Fruit fly (Drosophila melanogaster) whole organism, embryonic: Measurements from ENCODE around the gene CG16972.
A peak's percentile ranks its signal among the peaks of the same experiment; 100 is the strongest.

Experiments
- CG10462 ChIP-seq: fragments of 200-800 bp; sonication (Bioruptor generic); optimal IDR thresholded peaks from 2 replicates; lab custom pipeline; 2016; ENCODE audit warnings: missing biosample characterization, missing genetic modification characterization
- CG10543 ChIP-seq: fragments of 200-800 bp; sonication (Bioruptor generic); optimal IDR thresholded peaks from 3 replicates; lab custom pipeline; 2017; ENCODE audit warnings: missing biosample characterization, mild to moderate bottlenecking, missing genetic modification characterization, moderate library complexity
- CG10979 ChIP-seq: fragments of 200-800 bp; sonication (Bioruptor generic); optimal IDR thresholded peaks from 2 replicates; lab custom pipeline; 2018; ENCODE audit warnings: missing biosample characterization, mild to moderate bottlenecking, missing genetic modification characterization, moderate library complexity
- CG12391 ChIP-seq: fragments of 200-800 bp; sonication (Bioruptor generic); optimal IDR thresholded peaks from 3 replicates; lab custom pipeline; 2018; ENCODE audit warnings: missing biosample characterization, mild to moderate bottlenecking, missing genetic modification characterization, moderate library complexity
- CG14710 ChIP-seq: fragments of 200-800 bp; sonication (Bioruptor generic); optimal IDR thresholded peaks from 3 replicates; lab custom pipeline; 2019; ENCODE audit warnings: missing biosample characterization, mild to moderate bottlenecking, missing genetic modification characterization, moderate library complexity
- CG15073 ChIP-seq: fragments of 200-800 bp; sonication (Bioruptor generic); optimal IDR thresholded peaks from 2 replicates; lab custom pipeline; 2016; ENCODE audit warnings: missing biosample characterization, missing genetic modification characterization
- CG1603 ChIP-seq: fragments of 200-800 bp; sonication (Bioruptor generic); optimal IDR thresholded peaks from 2 replicates; lab custom pipeline; 2019; ENCODE audit warnings: missing biosample characterization, mild to moderate bottlenecking, missing genetic modification characterization, moderate library complexity
- CG1832 ChIP-seq: fragments of 200-800 bp; sonication (Bioruptor generic); optimal IDR thresholded peaks from 2 replicates; lab custom pipeline; 2017; ENCODE audit warnings: missing biosample characterization, mild to moderate bottlenecking, missing genetic modification characterization, inconsistent platforms
- CG2199 ChIP-seq: fragments of 200-800 bp; sonication (Bioruptor generic); IDR thresholded peaks from 3 replicates; pipeline ENCODE4 v1.3.6; 2022; ENCODE audit warnings: missing biosample characterization, missing genetic modification characterization
- CG2875 ChIP-seq: fragments of 200-800 bp; sonication (Bioruptor generic); optimal IDR thresholded peaks from 2 replicates; lab custom pipeline; 2017; ENCODE audit warnings: missing biosample characterization, mild to moderate bottlenecking, missing genetic modification characterization, missing genetic modification reagents
- CG30403 ChIP-seq: fragments of 200-800 bp; sonication (Bioruptor generic); optimal IDR thresholded peaks from 3 replicates; lab custom pipeline; 2016; ENCODE audit warnings: missing biosample characterization, missing genetic modification characterization
- CG3163 ChIP-seq: fragments of 200-800 bp; sonication (Bioruptor generic); optimal IDR thresholded peaks from 3 replicates; lab custom pipeline; 2016; ENCODE audit warnings: missing biosample characterization, missing genetic modification characterization
- CG32532 ChIP-seq: fragments of 200-800 bp; sonication (Bioruptor generic); IDR thresholded peaks from 2 replicates; pipeline ENCODE4 v1.3.6; 2022; ENCODE audit warnings: missing biosample characterization, missing genetic modification characterization
- CG34422 ChIP-seq: fragments of 200-800 bp; sonication (Bioruptor generic); IDR thresholded peaks from 3 replicates; pipeline ENCODE4 v1.3.6; 2022; ENCODE audit warnings: missing biosample characterization, missing genetic modification characterization
- CG4282 ChIP-seq: fragments of 200-800 bp; sonication (Bioruptor generic); optimal IDR thresholded peaks from 2 replicates; lab custom pipeline; 2016; ENCODE audit warnings: missing biosample characterization, missing genetic modification characterization
- CG4404 ChIP-seq: fragments of 200-800 bp; sonication (Bioruptor generic); IDR thresholded peaks from 2 replicates; pipeline ENCODE4 v1.3.6; 2022; ENCODE audit warnings: missing biosample characterization, missing genetic modification characterization
- CG4707 ChIP-seq: fragments of 200-800 bp; sonication (Bioruptor generic); optimal IDR thresholded peaks from 2 replicates; lab custom pipeline; 2018; ENCODE audit warnings: missing biosample characterization, mild to moderate bottlenecking, missing genetic modification characterization, moderate library complexity
- CG6254 ChIP-seq: fragments of 200-800 bp; sonication (Bioruptor generic); optimal IDR thresholded peaks from 3 replicates; lab custom pipeline; 2017; ENCODE audit warnings: mild to moderate bottlenecking, missing biosample characterization, missing genetic modification reagents, missing genetic modification characterization
- CG6272 ChIP-seq: fragments of 200-800 bp; sonication (Bioruptor generic); IDR thresholded peaks from 2 replicates; pipeline ENCODE4 v1.3.6; 2022; ENCODE audit warnings: missing biosample characterization, missing genetic modification characterization
- CG7839 ChIP-seq: fragments of 200-800 bp; sonication (Bioruptor generic); optimal IDR thresholded peaks from 3 replicates; lab custom pipeline; 2018; ENCODE audit warnings: missing biosample characterization, mild to moderate bottlenecking, missing genetic modification characterization, moderate library complexity
- CG7928 ChIP-seq: fragments of 200-800 bp; sonication (Bioruptor generic); optimal IDR thresholded peaks from 2 replicates; lab custom pipeline; 2017; ENCODE audit warnings: missing biosample characterization, mild to moderate bottlenecking, missing genetic modification characterization
- CHES-1-like ChIP-seq: fragments of 200-800 bp; sonication (Bioruptor generic); optimal IDR thresholded peaks from 2 replicates; lab custom pipeline; 2016; ENCODE audit warnings: missing biosample characterization, missing genetic modification characterization
- E2f1 ChIP-seq: fragments of 200-800 bp; sonication (Bioruptor generic); IDR thresholded peaks from 2 replicates; pipeline ENCODE4 v1.3.6; 2022; ENCODE audit warnings: missing biosample characterization, missing genetic modification characterization
- Fer2 ChIP-seq: fragments of 200-800 bp; sonication (Bioruptor generic); optimal IDR thresholded peaks from 2 replicates; lab custom pipeline; 2018; ENCODE audit warnings: missing biosample characterization, mild to moderate bottlenecking, missing genetic modification characterization, moderate library complexity
- HHEX ChIP-seq: fragments of 200-800 bp; sonication (Bioruptor generic); optimal IDR thresholded peaks from 3 replicates; lab custom pipeline; 2017; ENCODE audit warnings: missing biosample characterization, mild to moderate bottlenecking, missing genetic modification characterization, missing genetic modification reagents
- HmgD ChIP-seq: fragments of 200-800 bp; sonication (Bioruptor generic); optimal IDR thresholded peaks from 3 replicates; lab custom pipeline; 2016; ENCODE audit warnings: missing biosample characterization, missing genetic modification characterization
- Mad ChIP-seq: fragments of 200-800 bp; sonication (Bioruptor generic); optimal IDR thresholded peaks from 2 replicates; lab custom pipeline; 2016; ENCODE audit warnings: missing biosample characterization, missing genetic modification characterization
- Mrtf ChIP-seq: fragments of 200-800 bp; sonication (Bioruptor generic); IDR thresholded peaks from 3 replicates; pipeline ENCODE4 v1.3.6; 2022; ENCODE audit warnings: missing biosample characterization, missing genetic modification characterization
- NK7.1 ChIP-seq: fragments of 200-800 bp; sonication (Bioruptor generic); optimal IDR thresholded peaks from 3 replicates; lab custom pipeline; 2016; ENCODE audit warnings: missing biosample characterization, missing genetic modification characterization
- Oli ChIP-seq: fragments of 200-800 bp; sonication (Bioruptor generic); optimal IDR thresholded peaks from 2 replicates; lab custom pipeline; 2018; ENCODE audit warnings: missing biosample characterization, mild to moderate bottlenecking, missing genetic modification characterization, moderate library complexity
- Optix ChIP-seq: fragments of 200-800 bp; sonication (Bioruptor generic); IDR thresholded peaks from 3 replicates; pipeline ENCODE4 v1.3.6; 2022; ENCODE audit warnings: missing biosample characterization, missing genetic modification characterization
- Rx ChIP-seq: fragments of 200-800 bp; sonication (Bioruptor generic); IDR thresholded peaks from 2 replicates; pipeline ENCODE4 v1.3.6; 2022; ENCODE audit warnings: missing biosample characterization, missing genetic modification characterization
- TFAM ChIP-seq: fragments of 200-800 bp; sonication (Bioruptor generic); optimal IDR thresholded peaks from 2 replicates; lab custom pipeline; 2017; ENCODE audit warnings: missing biosample characterization, missing genetic modification characterization, inconsistent platforms
- Trl ChIP-seq, 3 experiments: fragments of >200 bp in 2 of 3; fragments of 200-800 bp in 1 of 3; sonication (Bioruptor generic) in 1 of 3; optimal IDR thresholded peaks; 2 replicates in 1 of 3; 3 replicates in 2 of 3; lab custom pipeline; 2016 to 2017; ENCODE audit warnings: missing biosample characterization in 1 of 3, missing genetic modification characterization in 1 of 3
- az2 ChIP-seq: fragments of 200-800 bp; sonication (Bioruptor generic); optimal IDR thresholded peaks from 3 replicates; lab custom pipeline; 2016; ENCODE audit warnings: missing biosample characterization, missing genetic modification characterization
- bsh ChIP-seq, 2 experiments: fragments of 200-800 bp; sonication (Bioruptor generic); optimal IDR thresholded peaks; 2 replicates each; lab custom pipeline; 2017 to 2018; ENCODE audit warnings: mild to moderate bottlenecking in 2 of 2, missing biosample characterization in 2 of 2, missing genetic modification characterization in 2 of 2, moderate library complexity in 1 of 2
- caup ChIP-seq: fragments of 200-800 bp; sonication (Bioruptor generic); optimal IDR thresholded peaks from 3 replicates; lab custom pipeline; 2017; ENCODE audit warnings: missing biosample characterization, mild to moderate bottlenecking, missing genetic modification characterization, moderate library complexity; ENCODE audit not compliant: severe bottlenecking
- croc ChIP-seq: fragments of 200-800 bp; sonication (Bioruptor generic); conservative IDR thresholded peaks from 3 replicates; pipeline ENCODE4 v1.3.6; 2022; ENCODE audit warnings: missing biosample characterization, missing genetic modification characterization
- gt ChIP-seq: fragments of 200-800 bp; sonication (Bioruptor generic); IDR thresholded peaks from 2 replicates; pipeline ENCODE4 v1.3.6; 2022; ENCODE audit warnings: missing biosample characterization, missing genetic modification characterization
- ham ChIP-seq: fragments of 200-800 bp; sonication (Bioruptor generic); IDR thresholded peaks from 2 replicates; pipeline ENCODE4 v1.3.6; 2022; ENCODE audit warnings: missing biosample characterization, missing genetic modification characterization
- jigr1 ChIP-seq: fragments of 200-800 bp; sonication (Bioruptor generic); IDR thresholded peaks from 3 replicates; pipeline ENCODE4 v1.3.6; 2022; ENCODE audit warnings: missing biosample characterization, missing genetic modification characterization
- kah ChIP-seq: fragments of 200-800 bp; sonication (Bioruptor generic); optimal IDR thresholded peaks from 2 replicates; lab custom pipeline; 2018; ENCODE audit warnings: missing biosample characterization, mild to moderate bottlenecking, missing genetic modification characterization
- nom ChIP-seq: fragments of 200-800 bp; sonication (Bioruptor generic); optimal IDR thresholded peaks from 2 replicates; lab custom pipeline; 2017; ENCODE audit warnings: missing biosample characterization, missing genetic modification characterization, mild to moderate bottlenecking, moderate library complexity, missing genetic modification reagents
- otp ChIP-seq: fragments of 200-800 bp; sonication (Bioruptor generic); IDR thresholded peaks from 3 replicates; pipeline ENCODE4, ENCODE4 v1.3.6; 2022; ENCODE audit warnings: missing biosample characterization, missing genetic modification characterization
- pnt ChIP-seq: fragments of 200-800 bp; sonication (Bioruptor generic); optimal IDR thresholded peaks from 3 replicates; lab custom pipeline; 2016; ENCODE audit warnings: missing biosample characterization, missing genetic modification characterization
- sens ChIP-seq: fragments of 200-800 bp; sonication (Bioruptor generic); peaks from one replicate; lab custom pipeline; 2016; ENCODE audit warnings: missing biosample characterization, missing genetic modification characterization
- sna ChIP-seq: fragments of 200-800 bp; sonication (Bioruptor generic); IDR thresholded peaks from 2 replicates; pipeline ENCODE4 v1.3.6; 2022; ENCODE audit warnings: missing biosample characterization, missing genetic modification characterization; ENCODE audit not compliant: partially characterized antibody
- tgo ChIP-seq: fragments of 200-800 bp; sonication (Bioruptor generic); IDR thresholded peaks from 3 replicates; pipeline ENCODE4 v1.3.6; 2022; ENCODE audit warnings: missing biosample characterization, missing genetic modification characterization

The CG16972 gene

dm6 chr2L:13164994-13165801 is 37.9 kb downstream of the CG16972 start, which contains the start of gene Sirt1:
TSS of gene Sirt1 (plus strand) at chr2L:13165564.
- no peak for TF ChIP-seq CG4707
- TF ChIP-seq CG30403, result peak; percentile 96
- TF ChIP-seq CG10979, result peak; percentile 87
- TF ChIP-seq CG15073 (GFP tag; lab: Kevin White, UChicago), result peak; percentile 44
- peak; percentile 91 for TF ChIP-seq Oli
- TF ChIP-seq croc, result peak; percentile 75
- TF ChIP-seq CG1603 (tag; lab: Kevin White, UChicago), result no peak
- peak; percentile 79 for TF ChIP-seq E2f1 (GFP tag; lab: Robert Waterston, UW)
- peak; percentile 91 for TF ChIP-seq sens (GFP tag; lab: Kevin White, UChicago)
- TF ChIP-seq CG2199 (GFP tag; lab: Robert Waterston, UW), result no peak
- peak; percentile 46 for TF ChIP-seq Mad
- TF ChIP-seq CG6272, result peak; percentile 63
- no peak for TF ChIP-seq Trl (optimal IDR thresholded peaks at IDR 0.05; lab: Kevin White, UChicago)
- peak; percentile 14 for TF ChIP-seq Trl (GFP tag; optimal IDR thresholded peaks at IDR 0.05; lab: Kevin White, UChicago)
- TF ChIP-seq Rx (GFP tag; lab: Robert Waterston, UW), result peak; percentile 24; the same call in 1 of the 2 replicates
- peak; percentile 84 for TF ChIP-seq tgo (GFP tag; lab: Robert Waterston, UW)
- no peak for TF ChIP-seq ham (GFP tag; lab: Robert Waterston, UW)
- peak; percentile 70; the same call in 1 of the 3 replicates for TF ChIP-seq jigr1 (GFP tag; lab: Robert Waterston, UW)
- peak; percentile 64 for TF ChIP-seq CG2875 (GFP tag; lab: Kevin White, UChicago)
- peak; percentile 59 for TF ChIP-seq CG10462 (GFP tag; lab: Kevin White, UChicago)
- peak; percentile 49 for TF ChIP-seq kah
- TF ChIP-seq nom (GFP tag; lab: Kevin White, UChicago), result peak; percentile 64
- TF ChIP-seq CHES-1-like (GFP tag; lab: Kevin White, UChicago), result no peak
- peak; percentile 51 for TF ChIP-seq CG7928 (GFP tag; lab: Kevin White, UChicago)
- TF ChIP-seq NK7.1 (GFP tag; lab: Kevin White, UChicago), result peak; percentile 19
- peak in 1 of 2 experiments; percentile 78 for TF ChIP-seq bsh (GFP tag; optimal IDR thresholded peaks at IDR 0.05; lab: Kevin White, UChicago)
- peak; percentile 84 for TF ChIP-seq CG32532 (GFP tag; lab: Robert Waterston, UW)
- TF ChIP-seq gt (GFP tag; lab: Robert Waterston, UW), result 0 out of 2 replicates have a peak, but pooled peaks have one; percentile 27
- no peak for TF ChIP-seq TFAM
- TF ChIP-seq CG12391 (tag; lab: Kevin White, UChicago), result peak; percentile 92
- TF ChIP-seq CG6254 (GFP tag; lab: Kevin White, UChicago), result peak; percentile 43
- peak; percentile 68 for TF ChIP-seq caup (GFP tag; lab: Kevin White, UChicago)
- TF ChIP-seq Optix (GFP tag; lab: Robert Waterston, UW), result no peak
- no peak for TF ChIP-seq CG3163 (GFP tag; lab: Kevin White, UChicago)
- no peak for TF ChIP-seq sna
- peak; percentile 92 for TF ChIP-seq CG14710 (tag; lab: Kevin White, UChicago)
- TF ChIP-seq Fer2, result peak; percentile 74
- TF ChIP-seq az2 (GFP tag; lab: Kevin White, UChicago), result peak; percentile 92
- TF ChIP-seq HmgD, result no peak
- peak; percentile 59 for TF ChIP-seq pnt
- peak; percentile 95 for TF ChIP-seq CG7839 (tag; lab: Kevin White, UChicago)
- TF ChIP-seq CG10543 (GFP tag; lab: Kevin White, UChicago), result peak; percentile 73
- peak; percentile 41 for TF ChIP-seq CG4282
- no peak for TF ChIP-seq otp (GFP tag; lab: Robert Waterston, UW)
- TF ChIP-seq CG1832 (GFP tag; lab: Kevin White, UChicago), result no peak
- no peak; the same call in 2 of the 3 replicates for TF ChIP-seq CG34422
- peak; percentile 86 for TF ChIP-seq CG4404 (GFP tag; lab: Robert Waterston, UW)
- TF ChIP-seq Mrtf (GFP tag; lab: Robert Waterston, UW), result peak; percentile 66
- peak; percentile 82 for TF ChIP-seq HHEX (GFP tag; lab: Kevin White, UChicago)
